Fruit fly (Drosophila melanogaster) whole organism, embryonic: ENCODE data around the gene Dis3l2.

ENCODE experiments used
- Antp ChIP-seq: fragments of 200-800 bp; sonication (Bioruptor generic); optimal IDR thresholded peaks from 3 replicates; lab custom pipeline; 2016; ENCODE audit warnings: missing biosample characterization, missing genetic modification characterization
- Atf6 ChIP-seq: fragments of 200-800 bp; sonication (Bioruptor generic); IDR thresholded peaks from 2 replicates; pipeline ENCODE4 v1.3.6; 2022; ENCODE audit warnings: missing biosample characterization, missing genetic modification characterization
- BtbVII ChIP-seq: fragments of 200-800 bp; sonication (Bioruptor generic); optimal IDR thresholded peaks from 3 replicates; lab custom pipeline; 2017; ENCODE audit warnings: missing biosample characterization, mild to moderate bottlenecking, missing genetic modification characterization
- CG11723 ChIP-seq: fragments of 200-800 bp; sonication (Bioruptor generic); optimal IDR thresholded peaks from 2 replicates; lab custom pipeline; 2017; ENCODE audit warnings: missing biosample characterization, mild to moderate bottlenecking, missing genetic modification characterization
- CG12104 ChIP-seq: fragments of 200-800 bp; sonication (Bioruptor generic); optimal IDR thresholded peaks from 3 replicates; lab custom pipeline; 2016; ENCODE audit warnings: missing biosample characterization, missing genetic modification characterization
- CG12236 ChIP-seq: fragments of 200-800 bp; sonication (Bioruptor generic); optimal IDR thresholded peaks from 2 replicates; lab custom pipeline; 2016; ENCODE audit warnings: missing biosample characterization, missing genetic modification characterization
- CG1233 ChIP-seq: fragments of 200-800 bp; sonication (Bioruptor generic); optimal IDR thresholded peaks from 4 replicates; lab custom pipeline; 2018; ENCODE audit warnings: missing biosample characterization, mild to moderate bottlenecking, missing genetic modification characterization
- CG1602 ChIP-seq: fragments of 200-800 bp; sonication (Bioruptor generic); optimal IDR thresholded peaks from 3 replicates; lab custom pipeline; 2016; ENCODE audit warnings: missing biosample characterization, missing genetic modification characterization
- CG17568 ChIP-seq: fragments of 200-800 bp; sonication (Bioruptor generic); optimal IDR thresholded peaks from 2 replicates; lab custom pipeline; 2018; ENCODE audit warnings: missing biosample characterization, mild to moderate bottlenecking, missing genetic modification characterization, moderate library complexity
- CG1832 ChIP-seq: fragments of 200-800 bp; sonication (Bioruptor generic); optimal IDR thresholded peaks from 2 replicates; lab custom pipeline; 2017; ENCODE audit warnings: missing biosample characterization, mild to moderate bottlenecking, missing genetic modification characterization, inconsistent platforms
- CG18619 ChIP-seq: fragments of 200-800 bp; sonication (Bioruptor generic); optimal IDR thresholded peaks from 3 replicates; lab custom pipeline; 2017; ENCODE audit warnings: missing biosample characterization, mild to moderate bottlenecking, missing genetic modification characterization
- CG32532 ChIP-seq: fragments of 200-800 bp; sonication (Bioruptor generic); IDR thresholded peaks from 2 replicates; pipeline ENCODE4 v1.3.6; 2022; ENCODE audit warnings: missing biosample characterization, missing genetic modification characterization
- CG3847 ChIP-seq: fragments of 200-800 bp; sonication (Bioruptor generic); IDR thresholded peaks from 2 replicates; pipeline ENCODE4 v1.3.6; 2022; ENCODE audit warnings: missing biosample characterization, missing genetic modification characterization
- CG3995 ChIP-seq: fragments of 200-800 bp; sonication (Bioruptor generic); optimal IDR thresholded peaks from 3 replicates; lab custom pipeline; 2016; ENCODE audit warnings: missing biosample characterization, missing genetic modification characterization
- CG5953 ChIP-seq: fragments of 200-800 bp; sonication (Bioruptor generic); IDR thresholded peaks from 2 replicates; pipeline ENCODE4 v1.3.6; 2022; ENCODE audit warnings: missing biosample characterization, missing genetic modification characterization
- CG6654 ChIP-seq: fragments of 200-800 bp; sonication (Bioruptor generic); optimal IDR thresholded peaks from 2 replicates; lab custom pipeline; 2017; ENCODE audit warnings: missing biosample characterization, mild to moderate bottlenecking, missing genetic modification characterization
- CG7745 ChIP-seq: fragments of 200-800 bp; sonication (Bioruptor generic); optimal IDR thresholded peaks from 2 replicates; lab custom pipeline; 2018; ENCODE audit warnings: missing biosample characterization, mild to moderate bottlenecking, missing genetic modification characterization, moderate library complexity
- CG8924 ChIP-seq: fragments of 200-800 bp; optimal IDR thresholded peaks from 3 replicates; lab custom pipeline; 2019; ENCODE audit warnings: missing biosample characterization, mild to moderate bottlenecking, missing genetic modification characterization, moderate library complexity
- Dbx ChIP-seq: fragments of 200-800 bp; sonication (Bioruptor generic); IDR thresholded peaks from 3 replicates; pipeline ENCODE4 v1.3.6; 2022; ENCODE audit warnings: missing biosample characterization, missing genetic modification characterization
- Dp ChIP-seq: fragments of 200-800 bp; sonication (Bioruptor generic); optimal IDR thresholded peaks from 2 replicates; lab custom pipeline; 2018; ENCODE audit warnings: missing biosample characterization, mild to moderate bottlenecking, missing genetic modification characterization, moderate library complexity
- E2f1 ChIP-seq: fragments of 200-800 bp; sonication (Bioruptor generic); IDR thresholded peaks from 2 replicates; pipeline ENCODE4 v1.3.6; 2022; ENCODE audit warnings: missing biosample characterization, missing genetic modification characterization
- HLHmδ ChIP-seq: fragments of 200-800 bp; sonication (Bioruptor generic); optimal IDR thresholded peaks from 2 replicates; lab custom pipeline; 2018; ENCODE audit warnings: missing biosample characterization, mild to moderate bottlenecking, missing genetic modification characterization, moderate library complexity
- Hmr ChIP-seq: fragments of 200-800 bp; sonication (Bioruptor generic); optimal IDR thresholded peaks from 3 replicates; lab custom pipeline; 2017; ENCODE audit warnings: mild to moderate bottlenecking, missing biosample characterization, missing genetic modification reagents, missing genetic modification characterization
- Hr3 ChIP-seq: fragments of 200-800 bp; sonication (Bioruptor generic); optimal IDR thresholded peaks from 3 replicates; lab custom pipeline; 2016; ENCODE audit warnings: missing biosample characterization, missing genetic modification characterization
- Mes4 ChIP-seq: fragments of 200-800 bp; sonication (Bioruptor generic); optimal IDR thresholded peaks from 2 replicates; lab custom pipeline; 2016; ENCODE audit warnings: missing biosample characterization, missing genetic modification characterization
- Nf-YB ChIP-seq: fragments of 200-800 bp; sonication (Bioruptor generic); optimal IDR thresholded peaks from 3 replicates; lab custom pipeline; 2019; ENCODE audit warnings: missing biosample characterization, mild to moderate bottlenecking, missing genetic modification characterization, moderate library complexity
- TFAM ChIP-seq: fragments of 200-800 bp; sonication (Bioruptor generic); optimal IDR thresholded peaks from 2 replicates; lab custom pipeline; 2017; ENCODE audit warnings: missing biosample characterization, missing genetic modification characterization, inconsistent platforms
- Taf1 ChIP-seq: fragments of 200-800 bp; sonication (Bioruptor generic); IDR thresholded peaks from 2 replicates; pipeline ENCODE4 v1.3.6; 2022; ENCODE audit warnings: missing biosample characterization, missing genetic modification characterization
- Xbp1 ChIP-seq: fragments of 200-800 bp; sonication (Bioruptor generic); optimal IDR thresholded peaks from 3 replicates; lab custom pipeline; 2016; ENCODE audit warnings: missing biosample characterization, mild to moderate bottlenecking, missing genetic modification characterization
- ash1 ChIP-seq: fragments of 200-800 bp; sonication (Bioruptor generic); optimal IDR thresholded peaks from 2 replicates; lab custom pipeline; 2018; ENCODE audit warnings: missing biosample characterization, mild to moderate bottlenecking, missing genetic modification characterization
- bigmax ChIP-seq: fragments of 200-800 bp; sonication (Bioruptor generic); optimal IDR thresholded peaks from 2 replicates; lab custom pipeline; 2018; ENCODE audit warnings: missing biosample characterization, mild to moderate bottlenecking, missing genetic modification characterization
- caup ChIP-seq: fragments of 200-800 bp; sonication (Bioruptor generic); optimal IDR thresholded peaks from 3 replicates; lab custom pipeline; 2017; ENCODE audit warnings: missing biosample characterization, mild to moderate bottlenecking, missing genetic modification characterization, moderate library complexity; ENCODE audit not compliant: severe bottlenecking
- cwo ChIP-seq: fragments of 200-800 bp; sonication (Bioruptor generic); optimal IDR thresholded peaks from 3 replicates; lab custom pipeline; 2017; ENCODE audit warnings: missing biosample characterization, missing genetic modification characterization, mild to moderate bottlenecking, moderate library complexity, missing genetic modification reagents
- danr ChIP-seq: fragments of 200-800 bp; sonication (Bioruptor generic); IDR thresholded peaks from 2 replicates; pipeline ENCODE4 v1.3.6; 2022; ENCODE audit warnings: missing biosample characterization, missing genetic modification characterization
- dimm ChIP-seq: fragments of 200-800 bp; sonication (Bioruptor generic); IDR thresholded peaks from 2 replicates; pipeline ENCODE4 v1.3.6; 2022; ENCODE audit warnings: missing biosample characterization, missing genetic modification characterization
- emc ChIP-seq: fragments of 200-800 bp; sonication (Bioruptor generic); optimal IDR thresholded peaks from 2 replicates; lab custom pipeline; 2016; ENCODE audit warnings: missing biosample characterization, missing genetic modification characterization
- gce ChIP-seq: fragments of 200-800 bp; sonication (Bioruptor generic); IDR thresholded peaks from 3 replicates; pipeline ENCODE4 v1.3.6; 2022; ENCODE audit warnings: missing biosample characterization, missing genetic modification characterization
- inv ChIP-seq: fragments of 200-800 bp; sonication (Bioruptor generic); IDR thresholded peaks from 2 replicates; pipeline ENCODE4 v1.3.6; 2022; ENCODE audit warnings: missing biosample characterization, missing genetic modification characterization; ENCODE audit not compliant: partially characterized antibody
- nerfin-1 ChIP-seq: fragments of 200-800 bp; sonication (Bioruptor generic); optimal IDR thresholded peaks from 3 replicates; lab custom pipeline; 2019; ENCODE audit warnings: missing biosample characterization, mild to moderate bottlenecking, missing genetic modification characterization, moderate library complexity
- nmo ChIP-seq: fragments of 200-800 bp; sonication (Bioruptor generic); optimal IDR thresholded peaks from 2 replicates; lab custom pipeline; 2018; ENCODE audit warnings: missing biosample characterization, mild to moderate bottlenecking, missing genetic modification characterization, moderate library complexity
- org-1 ChIP-seq: fragments of 200-800 bp; sonication (Bioruptor generic); optimal IDR thresholded peaks from 2 replicates; lab custom pipeline; 2017; ENCODE audit warnings: missing biosample characterization, missing genetic modification characterization
- otp ChIP-seq: fragments of 200-800 bp; sonication (Bioruptor generic); IDR thresholded peaks from 3 replicates; pipeline ENCODE4, ENCODE4 v1.3.6; 2022; ENCODE audit warnings: missing biosample characterization, missing genetic modification characterization
- phol ChIP-seq: fragments of 200-800 bp; sonication (Bioruptor generic); optimal IDR thresholded peaks from 3 replicates; lab custom pipeline; 2018; ENCODE audit warnings: missing biosample characterization, mild to moderate bottlenecking, missing genetic modification characterization, moderate library complexity
- pros ChIP-seq: fragments of 200-800 bp; sonication (Bioruptor generic); optimal IDR thresholded peaks from 3 replicates; lab custom pipeline; 2019; ENCODE audit warnings: missing biosample characterization, mild to moderate bottlenecking, missing genetic modification characterization, moderate library complexity
- schlank ChIP-seq: fragments of 200-800 bp; sonication (Bioruptor generic); optimal IDR thresholded peaks from 2 replicates; lab custom pipeline; 2018; ENCODE audit warnings: missing biosample characterization, mild to moderate bottlenecking, missing genetic modification characterization
- sima ChIP-seq: fragments of 200-800 bp; sonication (Bioruptor generic); optimal IDR thresholded peaks from 2 replicates; lab custom pipeline; 2016; ENCODE audit warnings: missing biosample characterization, missing genetic modification characterization
- ttk ChIP-seq: fragments of 200-800 bp; sonication (Bioruptor generic); IDR thresholded peaks from 2 replicates; pipeline ENCODE4 v2.1.2; 2022; ENCODE audit warnings: missing biosample characterization, missing genetic modification characterization
- tx ChIP-seq: fragments of 200-800 bp; sonication (Bioruptor generic); optimal IDR thresholded peaks from 2 replicates; lab custom pipeline; 2016; ENCODE audit warnings: missing biosample characterization, missing genetic modification characterization
- unc-4 ChIP-seq: fragments of 200-800 bp; sonication (Bioruptor generic); IDR thresholded peaks from 2 replicates; pipeline ENCODE4 v1.3.6; 2022; ENCODE audit warnings: missing biosample characterization, missing genetic modification characterization; ENCODE audit not compliant: partially characterized antibody
- wdn ChIP-seq: fragments of 200-800 bp; sonication (Bioruptor generic); IDR thresholded peaks from 2 replicates; pipeline ENCODE4 v1.3.6; 2022; ENCODE audit warnings: missing biosample characterization, missing genetic modification characterization
- yki ChIP-seq: fragments of >200 bp; optimal IDR thresholded peaks from 3 replicates; lab custom pipeline; 2018

The Dis3l2 gene

dm6 chr3L:184251-184650, 28.3 kb upstream of the Dis3l2 start, which contains the start of the genes CG34140, Mkp and Mtch (continued):
- TF ChIP-seq Hr3 (GFP tag; lab: Kevin White, UChicago) (peak; percentile 85), gce (GFP tag; lab: Robert Waterston, UW) (0 out of 3 replicates have a peak, but pooled peaks have one; percentile 7), unc-4 (GFP tag; lab: Robert Waterston, UW) (peak; percentile 96), dimm (GFP tag; lab: Robert Waterston, UW) (no peak), Hmr (GFP tag; lab: Kevin White, UChicago) (no peak), otp (GFP tag; lab: Robert Waterston, UW) (peak; percentile 49; the same call in 1 of the 3 replicates), TFAM (GFP tag; lab: Kevin White, UChicago) (no peak), yki (lab: Kevin White, UChicago) (no peak), phol (tag; lab: Kevin White, UChicago) (peak; percentile 89), CG12104 (GFP tag; lab: Kevin White, UChicago) (peak; percentile 83), CG1233 (GFP tag; lab: Kevin White, UChicago) (peak; percentile 74), sima (GFP tag; lab: Kevin White, UChicago) (peak; percentile 69), CG3847 (GFP tag; lab: Robert Waterston, UW) (peak; percentile 88), ash1 (GFP tag; lab: Kevin White, UChicago) (peak; percentile 9), pros (GFP tag; lab: Kevin White, UChicago) (no peak), ttk (GFP tag; lab: Robert Waterston, UW) (peak; percentile 73), wdn (GFP tag; lab: Robert Waterston, UW) (peak; percentile 67; the same call in 1 of the 2 replicates), CG11723 (no peak), Nf-YB (peak; percentile 64), CG8924 (tag; lab: Kevin White, UChicago) (peak; percentile 82), HLHmδ (GFP tag; lab: Kevin White, UChicago) (no peak), Taf1 (GFP tag; lab: Robert Waterston, UW) (peak; percentile 56; the same call in 1 of the 2 replicates), tx (GFP tag; lab: Kevin White, UChicago) (peak; percentile 83), inv (GFP tag; lab: Robert Waterston, UW) (peak; percentile 91), Antp (GFP tag; lab: Kevin White, UChicago) (peak; percentile 89), org-1 (GFP tag; lab: Kevin White, UChicago) (no peak), Dp (peak; percentile 36), CG5953 (no peak), cwo (GFP tag; lab: Kevin White, UChicago) (no peak), Mes4 (GFP tag; lab: Kevin White, UChicago) (peak; percentile 81), CG3995 (GFP tag; lab: Kevin White, UChicago) (peak; percentile 74), CG1602 (GFP tag; lab: Kevin White, UChicago) (peak; percentile 86), Atf6 (GFP tag; lab: Robert Waterston, UW) (peak; percentile 78), danr (peak; percentile 76), CG12236 (GFP tag; lab: Kevin White, UChicago) (peak; percentile 63), E2f1 (peak; percentile 77), Xbp1 (peak; percentile 94), CG1832 (GFP tag; lab: Kevin White, UChicago) (no peak), BtbVII (GFP tag; lab: Kevin White, UChicago) (peak; percentile 54), CG6654 (GFP tag; lab: Kevin White, UChicago) (no peak), Dbx (GFP tag; lab: Robert Waterston, UW) (peak; percentile 89), nerfin-1 (tag; lab: Kevin White, UChicago) (peak; percentile 99), nmo (peak; percentile 94), CG32532 (peak; percentile 91), CG18619 (GFP tag; lab: Kevin White, UChicago) (peak; percentile 70), schlank (no peak), emc (peak; percentile 68), bigmax (GFP tag; lab: Kevin White, UChicago) (no peak), CG7745 (tag; lab: Kevin White, UChicago) (no peak), caup (GFP tag; lab: Kevin White, UChicago) (no peak), CG17568 (GFP tag; lab: Kevin White, UChicago) (no peak)
